Fruit fly (Drosophila melanogaster) whole organism, pupa: ENCODE measurements around the gene CG31743.

Experiments
- CG12605 ChIP-seq: fragments of 200-800 bp; sonication (Bioruptor generic); IDR thresholded peaks from 2 replicates; pipeline ENCODE4 v1.3.6; 2022; ENCODE audit warnings: missing biosample characterization, missing genetic modification characterization
- CG13204 ChIP-seq: fragments of 200-800 bp; sonication (Bioruptor generic); optimal IDR thresholded peaks from 2 replicates; lab custom pipeline; 2018; ENCODE audit warnings: missing biosample characterization, mild to moderate bottlenecking, missing genetic modification characterization, moderate library complexity
- CG32121 ChIP-seq: fragments of 200-800 bp; sonication (Bioruptor generic); IDR thresholded peaks from 2 replicates; pipeline ENCODE4 v1.3.6; 2022; ENCODE audit warnings: missing biosample characterization, missing genetic modification characterization
- CG9948 ChIP-seq: fragments of 200-800 bp; sonication (Bioruptor generic); optimal IDR thresholded peaks from 2 replicates; lab custom pipeline; 2018; ENCODE audit warnings: missing biosample characterization, mild to moderate bottlenecking, missing genetic modification characterization, moderate library complexity
- Ets98B ChIP-seq: fragments of 200-800 bp; sonication (Bioruptor generic); IDR thresholded peaks from 2 replicates; pipeline ENCODE4 v1.3.6; 2022; ENCODE audit warnings: missing biosample characterization, missing genetic modification characterization
- Pif1B ChIP-seq: fragments of 200-800 bp; sonication (Bioruptor generic); optimal IDR thresholded peaks from 3 replicates; lab custom pipeline; 2016; ENCODE audit warnings: missing biosample characterization, missing genetic modification characterization
- fd96Ca ChIP-seq: fragments of 200-800 bp; sonication (Bioruptor generic); IDR thresholded peaks from 3 replicates; pipeline ENCODE4 v1.3.6; 2022; ENCODE audit warnings: missing biosample characterization, missing genetic modification characterization
- rn ChIP-seq: fragments of 200-800 bp; sonication (Bioruptor generic); IDR thresholded peaks from 2 replicates; pipeline ENCODE4 v1.3.6; 2022; ENCODE audit warnings: missing biosample characterization, missing genetic modification characterization

DNA sequence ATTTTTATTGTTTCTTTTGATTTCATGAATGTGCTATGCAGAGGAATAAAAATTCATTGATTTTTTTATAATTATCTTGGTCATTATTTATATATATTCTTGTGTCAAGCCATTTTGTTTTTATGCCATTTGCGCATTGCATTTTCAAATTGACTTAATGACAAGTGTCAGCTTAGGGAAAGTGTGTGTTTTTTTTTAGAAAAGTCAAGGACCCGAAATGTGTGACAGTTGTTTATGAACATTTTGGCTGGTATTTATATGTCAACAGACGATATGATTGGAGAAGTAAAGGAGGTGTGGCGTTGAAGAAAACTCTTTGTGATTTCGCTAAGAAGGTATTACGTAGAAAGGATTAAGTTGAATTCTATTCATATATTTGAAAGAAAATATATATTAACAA is 41.6 kb upstream of the CG31743 start, which contains the start of the genes SclA and SclB:
- no peak for TF ChIP-seq CG32121
- TF ChIP-seq Pif1B (GFP tag; lab: Kevin White, UChicago): no peak
- no peak for TF ChIP-seq CG12605
- TF ChIP-seq CG9948: no peak
- no peak for TF ChIP-seq fd96Ca (GFP tag; lab: Robert Waterston, UW)
- no peak for TF ChIP-seq rn (GFP tag; lab: Robert Waterston, UW)
- no peak for TF ChIP-seq Ets98B (GFP tag; lab: Robert Waterston, UW)
- no peak for TF ChIP-seq CG13204
